Fruit fly (Drosophila melanogaster): ENCODE measurements around the gene verm.

dm6 chr3L:19701106-19701505, 6.0 kb upstream of the verm start:
- TF ChIP-seq h (optimal IDR thresholded peaks at IDR 0.05) = no peak
- TF ChIP-seq psq (optimal IDR thresholded peaks at IDR 0.05) = no peak
- TF ChIP-seq insv (optimal IDR thresholded peaks at IDR 0.05) = no peak

Data from Kc167 (cell line).